Worm (Caenorhabditis elegans): Measurements from ENCODE around the gene T13H5.8.

- no peak for TF ChIP-seq med-1 (GFP tag; optimal IDR thresholded peaks at IDR 0.05; ENCODE audit: insufficient read depth)
- no peak for TF ChIP-seq tab-1 (GFP tag; IDR thresholded peaks at IDR 0.05)
These were observed 14.1 kb upstream of the T13H5.8 start for ce11 chrII:8504074-8504724.
